Fruit fly (Drosophila melanogaster) whole organism, embryonic: ENCODE results near the gene mRpL30.

Experiments
- Atf3 ChIP-seq: fragments of 200-800 bp; sonication (Bioruptor generic); optimal IDR thresholded peaks from 3 replicates; lab custom pipeline; 2016; ENCODE audit warnings: missing biosample characterization, missing genetic modification characterization
- B-H2 ChIP-seq: fragments of 200-800 bp; sonication (Bioruptor generic); optimal IDR thresholded peaks from 2 replicates; lab custom pipeline; 2018; ENCODE audit warnings: missing biosample characterization, mild to moderate bottlenecking, missing genetic modification characterization
- Bdp1 ChIP-seq: fragments of 200-800 bp; sonication (Bioruptor generic); optimal IDR thresholded peaks from 3 replicates; lab custom pipeline; 2016; ENCODE audit warnings: missing biosample characterization, missing genetic modification characterization
- BtbVII ChIP-seq: fragments of 200-800 bp; sonication (Bioruptor generic); optimal IDR thresholded peaks from 3 replicates; lab custom pipeline; 2017; ENCODE audit warnings: missing biosample characterization, mild to moderate bottlenecking, missing genetic modification characterization
- CG10321 ChIP-seq: fragments of 200-800 bp; sonication (Bioruptor generic); IDR thresholded peaks from 2 replicates; pipeline ENCODE4 v1.3.6; 2022; ENCODE audit warnings: missing biosample characterization, missing genetic modification characterization
- CG10959 ChIP-seq: fragments of 200-800 bp; sonication (Bioruptor generic); IDR thresholded peaks from 2 replicates; pipeline ENCODE4 v1.3.6; 2022; ENCODE audit warnings: missing biosample characterization, missing genetic modification characterization
- CG11695 ChIP-seq: fragments of 200-800 bp; sonication (Bioruptor generic); IDR thresholded peaks from 3 replicates; pipeline ENCODE4 v1.3.6; 2022; ENCODE audit warnings: missing biosample characterization, missing genetic modification characterization
- CG11696 ChIP-seq: fragments of 200-800 bp; sonication (Bioruptor generic); IDR thresholded peaks from 2 replicates; pipeline ENCODE4 v1.3.6; 2022; ENCODE audit warnings: missing biosample characterization, missing genetic modification characterization
- CG14441 ChIP-seq: fragments of 200-800 bp; sonication (Bioruptor generic); IDR thresholded peaks from 2 replicates; pipeline ENCODE4 v1.3.6; 2022; ENCODE audit warnings: missing biosample characterization, missing genetic modification characterization
- CG17328 ChIP-seq: fragments of 200-800 bp; sonication (Bioruptor generic); IDR thresholded peaks from 2 replicates; pipeline ENCODE4 v1.3.6; 2022; ENCODE audit warnings: missing biosample characterization, missing genetic modification characterization
- CG17568 ChIP-seq: fragments of 200-800 bp; sonication (Bioruptor generic); optimal IDR thresholded peaks from 2 replicates; lab custom pipeline; 2018; ENCODE audit warnings: missing biosample characterization, mild to moderate bottlenecking, missing genetic modification characterization, moderate library complexity
- CG17829 ChIP-seq: fragments of 200-800 bp; optimal IDR thresholded peaks from 2 replicates; lab custom pipeline; 2019; ENCODE audit warnings: missing biosample characterization, mild to moderate bottlenecking, missing genetic modification characterization, moderate library complexity
- CG18011 ChIP-seq: fragments of 200-800 bp; sonication (Bioruptor generic); optimal IDR thresholded peaks from 2 replicates; lab custom pipeline; 2017; ENCODE audit warnings: missing biosample characterization, missing genetic modification characterization, mild to moderate bottlenecking, moderate library complexity, missing genotype
- CG18476 ChIP-seq: fragments of 200-800 bp; sonication (Bioruptor generic); optimal IDR thresholded peaks from 2 replicates; lab custom pipeline; 2016; ENCODE audit warnings: missing biosample characterization, mild to moderate bottlenecking, missing genetic modification characterization
- CG2202 ChIP-seq: fragments of 200-800 bp; sonication (Bioruptor generic); optimal IDR thresholded peaks from 2 replicates; lab custom pipeline; 2018; ENCODE audit warnings: missing biosample characterization, mild to moderate bottlenecking, missing genetic modification characterization
- CG31441 ChIP-seq: fragments of 200-800 bp; sonication (Bioruptor generic); IDR thresholded peaks from 2 replicates; pipeline ENCODE4 v1.3.6; 2022; ENCODE audit warnings: missing biosample characterization, missing genetic modification characterization
- CG32772 ChIP-seq: fragments of 200-800 bp; sonication (Bioruptor generic); IDR thresholded peaks from 2 replicates; pipeline ENCODE4 v1.3.6; 2022; ENCODE audit warnings: missing biosample characterization, missing genetic modification characterization
- CG7839 ChIP-seq: fragments of 200-800 bp; sonication (Bioruptor generic); optimal IDR thresholded peaks from 3 replicates; lab custom pipeline; 2018; ENCODE audit warnings: missing biosample characterization, mild to moderate bottlenecking, missing genetic modification characterization, moderate library complexity
- CG9437 ChIP-seq: fragments of 200-800 bp; sonication (Bioruptor generic); optimal IDR thresholded peaks from 2 replicates; lab custom pipeline; 2018; ENCODE audit warnings: missing biosample characterization, mild to moderate bottlenecking, missing genetic modification characterization
- CG9817 ChIP-seq: fragments of 200-800 bp; sonication (Bioruptor generic); optimal IDR thresholded peaks from 2 replicates; lab custom pipeline; 2018; ENCODE audit warnings: missing biosample characterization, mild to moderate bottlenecking, missing genetic modification characterization, moderate library complexity
- CTCF ChIP-seq: fragments of 200-800 bp; sonication (Bioruptor generic); optimal IDR thresholded peaks from 2 replicates; lab custom pipeline; 2017; ENCODE audit warnings: missing biosample characterization, mild to moderate bottlenecking, missing genetic modification characterization, moderate library complexity
- CoRest ChIP-seq: fragments of 200-800 bp; sonication (Bioruptor generic); optimal IDR thresholded peaks from 3 replicates; lab custom pipeline; 2018; ENCODE audit warnings: missing biosample characterization, mild to moderate bottlenecking, missing genetic modification characterization, moderate library complexity
- Dip3 ChIP-seq: fragments of 200-800 bp; sonication (Bioruptor generic); optimal IDR thresholded peaks from 3 replicates; lab custom pipeline; 2016; ENCODE audit warnings: missing biosample characterization, missing genetic modification characterization
- Doc2 ChIP-seq: fragments of 200-800 bp; sonication (Bioruptor generic); IDR thresholded peaks from 2 replicates; pipeline ENCODE4 v1.3.6; 2022; ENCODE audit warnings: missing biosample characterization, missing genetic modification characterization
- Dref ChIP-seq: fragments of 200-800 bp; sonication (Bioruptor generic); IDR thresholded peaks from 2 replicates; pipeline ENCODE4 v1.3.6; 2022; ENCODE audit warnings: missing biosample characterization, missing genetic modification characterization
- Drgx ChIP-seq: fragments of 200-800 bp; sonication (Bioruptor generic); IDR thresholded peaks from 2 replicates; pipeline ENCODE4 v1.3.6; 2022; ENCODE audit warnings: missing biosample characterization, missing genetic modification characterization
- ERR ChIP-seq: fragments of 200-800 bp; sonication (Bioruptor generic); optimal IDR thresholded peaks from 2 replicates; lab custom pipeline; 2016; ENCODE audit warnings: missing biosample characterization, missing genetic modification characterization
- HLH4C ChIP-seq: fragments of 200-800 bp; sonication (Bioruptor generic); IDR thresholded peaks from 3 replicates; pipeline ENCODE4 v1.3.6; 2022; ENCODE audit warnings: missing biosample characterization, missing genetic modification characterization; ENCODE audit not compliant: partially characterized antibody
- HmgD ChIP-seq: fragments of 200-800 bp; sonication (Bioruptor generic); optimal IDR thresholded peaks from 3 replicates; lab custom pipeline; 2016; ENCODE audit warnings: missing biosample characterization, missing genetic modification characterization
- Hr51 ChIP-seq, 2 experiments: fragments of 200-800 bp; sonication (Bioruptor generic); optimal IDR thresholded peaks; 2 replicates in 1 of 2; 3 replicates in 1 of 2; lab custom pipeline; 2016 to 2018; ENCODE audit warnings: missing biosample characterization in 2 of 2, missing genetic modification characterization in 2 of 2, mild to moderate bottlenecking in 1 of 2, moderate library complexity in 1 of 2
- Hr78 ChIP-seq, 2 experiments: fragments of 200-800 bp in 1 of 2; fragments of >200 bp in 1 of 2; sonication (Bioruptor generic) in 1 of 2; optimal IDR thresholded peaks; 2 replicates each; lab custom pipeline; 2017 to 2019; ENCODE audit warnings: missing biosample characterization in 2 of 2, missing genetic modification characterization in 2 of 2, mild to moderate bottlenecking in 1 of 2, moderate library complexity in 1 of 2
- Hsf ChIP-seq: fragments of 200-800 bp; sonication (Bioruptor generic); optimal IDR thresholded peaks from 3 replicates; lab custom pipeline; 2016; ENCODE audit warnings: missing biosample characterization, missing genetic modification characterization
- Lim3 ChIP-seq: fragments of 200-800 bp; sonication (Bioruptor generic); IDR thresholded peaks from 2 replicates; pipeline ENCODE4 v1.3.6; 2022; ENCODE audit warnings: missing biosample characterization, missing genetic modification characterization
- Mes4 ChIP-seq: fragments of 200-800 bp; sonication (Bioruptor generic); optimal IDR thresholded peaks from 2 replicates; lab custom pipeline; 2016; ENCODE audit warnings: missing biosample characterization, missing genetic modification characterization
- Sox102F ChIP-seq: fragments of 200-800 bp; sonication (Bioruptor generic); optimal IDR thresholded peaks from 2 replicates; lab custom pipeline; 2018; ENCODE audit warnings: missing biosample characterization, mild to moderate bottlenecking, missing genetic modification characterization, moderate library complexity
- Xrp1 ChIP-seq: fragments of 200-800 bp; sonication (Bioruptor generic); IDR thresholded peaks from 2 replicates; pipeline ENCODE4 v1.3.6; 2022; ENCODE audit warnings: missing biosample characterization, missing genetic modification characterization
- cg ChIP-seq: fragments of 200-800 bp; sonication (Bioruptor generic); optimal IDR thresholded peaks from 3 replicates; lab custom pipeline; 2019; ENCODE audit warnings: missing biosample characterization, mild to moderate bottlenecking, missing genetic modification characterization, moderate library complexity
- dimm ChIP-seq: fragments of 200-800 bp; sonication (Bioruptor generic); IDR thresholded peaks from 2 replicates; pipeline ENCODE4 v1.3.6; 2022; ENCODE audit warnings: missing biosample characterization, missing genetic modification characterization
- disco-r ChIP-seq: fragments of 200-800 bp; sonication (Bioruptor generic); optimal IDR thresholded peaks from 2 replicates; lab custom pipeline; 2016; ENCODE audit warnings: missing biosample characterization, missing genetic modification characterization
- dmrt99B ChIP-seq: fragments of 200-800 bp; sonication (Bioruptor generic); optimal IDR thresholded peaks from 2 replicates; lab custom pipeline; 2018; ENCODE audit warnings: missing biosample characterization, mild to moderate bottlenecking, missing genetic modification characterization, moderate library complexity
- en ChIP-seq: fragments of 200-800 bp; sonication (Bioruptor generic); optimal IDR thresholded peaks from 2 replicates; lab custom pipeline; 2016; ENCODE audit warnings: missing biosample characterization, missing genetic modification characterization
- fu2 ChIP-seq: fragments of 200-800 bp; sonication (Bioruptor generic); optimal IDR thresholded peaks from 2 replicates; lab custom pipeline; 2016; ENCODE audit warnings: missing biosample characterization, missing genetic modification characterization
- hb ChIP-seq: fragments of 200-800 bp; sonication (Bioruptor generic); IDR thresholded peaks from 3 replicates; pipeline ENCODE4 v1.3.6; 2022; ENCODE audit warnings: missing biosample characterization, missing genetic modification characterization; ENCODE audit not compliant: partially characterized antibody
- hkb ChIP-seq, 2 experiments: fragments of 200-800 bp in 1 of 2; fragments of >200 bp in 1 of 2; sonication (Bioruptor generic) in 1 of 2; IDR thresholded peaks in 1 of 2; optimal IDR thresholded peaks in 1 of 2; 2 replicates each; pipeline versions ENCODE4 v1.3.6 to Lab custom; 2017 to 2022; ENCODE audit warnings: missing biosample characterization in 1 of 2, missing genetic modification characterization in 1 of 2
- lbe ChIP-seq: fragments of 200-800 bp; sonication (Bioruptor generic); optimal IDR thresholded peaks from 2 replicates; lab custom pipeline; 2016; ENCODE audit warnings: missing biosample characterization, mild to moderate bottlenecking, missing genetic modification characterization
- p53 ChIP-seq: fragments of 200-800 bp; sonication (Bioruptor generic); optimal IDR thresholded peaks from 2 replicates; lab custom pipeline; 2016; ENCODE audit warnings: missing biosample characterization, missing genetic modification characterization
- pnt ChIP-seq: fragments of 200-800 bp; sonication (Bioruptor generic); optimal IDR thresholded peaks from 3 replicates; lab custom pipeline; 2016; ENCODE audit warnings: missing biosample characterization, missing genetic modification characterization
- tgo ChIP-seq: fragments of 200-800 bp; sonication (Bioruptor generic); IDR thresholded peaks from 3 replicates; pipeline ENCODE4 v1.3.6; 2022; ENCODE audit warnings: missing biosample characterization, missing genetic modification characterization
- tll ChIP-seq, 2 experiments: fragments of 200-800 bp in 1 of 2; fragments of >200 bp in 1 of 2; sonication (Bioruptor generic) in 1 of 2; optimal IDR thresholded peaks; 2 replicates each; lab custom pipeline; 2017 to 2019; ENCODE audit warnings: missing biosample characterization in 2 of 2, missing genetic modification characterization in 2 of 2, mild to moderate bottlenecking in 1 of 2, moderate library complexity in 1 of 2
- usp ChIP-seq: fragments of >200 bp; optimal IDR thresholded peaks from 2 replicates; lab custom pipeline; 2017; ENCODE audit warnings: missing biosample characterization, missing genetic modification characterization
- vvl ChIP-seq: fragments of 200-800 bp; sonication (Bioruptor generic); IDR thresholded peaks from 2 replicates; pipeline ENCODE4 v1.3.6; 2022; ENCODE audit warnings: missing biosample characterization, missing genetic modification characterization

mRpL30 gene

dm6 chrX:4615684-4616292 lies 31.9 kb upstream of the mRpL30 start:
- TF ChIP-seq CG2202 (tag; lab: Kevin White, UChicago) (no peak), ERR (GFP tag; lab: Kevin White, UChicago) (no peak), en (GFP tag; lab: Kevin White, UChicago) (no peak), BtbVII (GFP tag; lab: Kevin White, UChicago) (no peak), Sox102F (GFP tag; lab: Kevin White, UChicago) (peak; percentile 1), Dip3 (GFP tag; lab: Kevin White, UChicago) (no peak), CG10959 (GFP tag; lab: Robert Waterston, UW) (no peak), Hsf (GFP tag; lab: Kevin White, UChicago) (no peak), CG11695 (GFP tag; lab: Robert Waterston, UW) (no peak), disco-r (GFP tag; lab: Kevin White, UChicago) (no peak), CG7839 (tag; lab: Kevin White, UChicago) (peak; percentile 10), hb (no peak), CG31441 (no peak), lbe (GFP tag; lab: Kevin White, UChicago) (peak; percentile 26), dimm (GFP tag; lab: Robert Waterston, UW) (no peak), Xrp1 (GFP tag; lab: Robert Waterston, UW) (peak; percentile 23; the same call in 1 of the 2 replicates), CG11696 (GFP tag; lab: Robert Waterston, UW) (no peak), CG10321 (GFP tag; lab: Robert Waterston, UW) (no peak), Lim3 (no peak), tgo (GFP tag; lab: Robert Waterston, UW) (peak; percentile 26; the same call in 1 of the 3 replicates), fu2 (GFP tag; lab: Kevin White, UChicago) (no peak), Atf3 (GFP tag; lab: Kevin White, UChicago) (no peak), HLH4C (GFP tag; lab: Robert Waterston, UW) (no peak), Mes4 (no peak), Doc2 (no peak), dmrt99B (peak; percentile 3), B-H2 (no peak), CoRest (tag; lab: Kevin White, UChicago) (no peak), CG17328 (no peak), CG9437 (GFP tag; lab: Kevin White, UChicago) (no peak), HmgD (GFP tag; lab: Kevin White, UChicago) (no peak), CG18011 (GFP tag; lab: Kevin White, UChicago) (no peak), Hr78 (GFP tag; optimal IDR thresholded peaks at IDR 0.05; lab: Kevin White, UChicago) (no peak), Hr51 (GFP tag; optimal IDR thresholded peaks at IDR 0.05; lab: Kevin White, UChicago) (no peak), cg (GFP tag; lab: Kevin White, UChicago) (peak; percentile 2), CG9817 (tag; lab: Kevin White, UChicago) (no peak), p53 (GFP tag; lab: Kevin White, UChicago) (no peak), CG14441 (GFP tag; lab: Robert Waterston, UW) (0 out of 2 replicates have a peak, but pooled peaks have one; percentile 43), CG17568 (no peak), usp (GFP tag; lab: Kevin White, UChicago) (no peak), Drgx (GFP tag; lab: Robert Waterston, UW) (0 out of 2 replicates have a peak, but pooled peaks have one; percentile 28), CG18476 (GFP tag; lab: Kevin White, UChicago) (no peak), tll (GFP tag; optimal IDR thresholded peaks at IDR 0.05; lab: Kevin White, UChicago) (no peak), vvl (GFP tag; lab: Robert Waterston, UW) (no peak), CTCF (GFP tag; lab: Kevin White, UChicago) (no peak), Bdp1 (GFP tag; lab: Kevin White, UChicago) (no peak), CG17829 (tag; lab: Kevin White, UChicago) (no peak), CG32772 (GFP tag; lab: Robert Waterston, UW) (0 out of 2 replicates have a peak, but pooled peaks have one; percentile 20), hkb (optimal IDR thresholded peaks at IDR 0.05; lab: Kevin White, UChicago) (no peak), hkb (GFP tag; IDR thresholded peaks at IDR 0.05; lab: Robert Waterston, UW) (no peak), pnt (GFP tag; lab: Kevin White, UChicago) (no peak), Dref (no peak)
